Fruit fly (Drosophila melanogaster) whole organism, wandering third instar larva: ENCODE measurements around the gene CG42268.

Source experiments
- Abd-B ChIP-seq: fragments of >200 bp; optimal IDR thresholded peaks from 2 replicates; lab custom pipeline; 2017; ENCODE audit warnings: missing biosample characterization, missing genetic modification characterization
- CG32264 ChIP-seq: fragments of 200-800 bp; sonication (Bioruptor generic); optimal IDR thresholded peaks from 2 replicates; lab custom pipeline; 2016; ENCODE audit warnings: missing biosample characterization, missing genetic modification characterization
- CG9705 ChIP-seq: fragments of 200-800 bp; sonication (Bioruptor generic); optimal IDR thresholded peaks from 2 replicates; lab custom pipeline; 2018; ENCODE audit warnings: missing biosample characterization, mild to moderate bottlenecking, missing genetic modification characterization
- CrebA ChIP-seq: fragments of 200-800 bp; sonication (Bioruptor generic); optimal IDR thresholded peaks from 2 replicates; lab custom pipeline; 2016; ENCODE audit warnings: missing biosample characterization, mild to moderate bottlenecking, missing genetic modification characterization, borderline replicate concordance
- Dif ChIP-seq: fragments of 200-275, 200-300 bp; sonication (Bioruptor generic); optimal IDR thresholded peaks from 2 replicates; lab custom pipeline; 2018; ENCODE audit warnings: missing biosample characterization, missing genetic modification characterization; ENCODE audit not compliant: partially characterized antibody
- GATAd ChIP-seq: sonication (Bioruptor generic); optimal IDR thresholded peaks from 2 replicates; lab custom pipeline; 2016; ENCODE audit warnings: missing biosample characterization, missing genetic modification characterization
- HLH106 ChIP-seq: fragments of 200-800 bp; optimal IDR thresholded peaks from 3 replicates; lab custom pipeline; 2019; ENCODE audit warnings: missing biosample characterization, mild to moderate bottlenecking, missing genetic modification characterization, moderate library complexity
- Hnf4 ChIP-seq: fragments of 200-800 bp; sonication (Bioruptor generic); optimal IDR thresholded peaks from 2 replicates; lab custom pipeline; 2016; ENCODE audit warnings: missing biosample characterization, mild to moderate bottlenecking, missing genetic modification characterization
- Hr78 ChIP-seq: fragments of >200 bp; optimal IDR thresholded peaks from 2 replicates; lab custom pipeline; 2017; ENCODE audit warnings: missing biosample characterization, missing genetic modification characterization
- Hr83 ChIP-seq: fragments of 200-300 bp; sonication (Bioruptor generic); optimal IDR thresholded peaks from 2 replicates; lab custom pipeline; 2016; ENCODE audit warnings: missing biosample characterization, mild to moderate bottlenecking, missing genetic modification characterization, moderate library complexity; ENCODE audit not compliant: poor library complexity, severe bottlenecking
- Jra ChIP-seq: sonication (Bioruptor generic); optimal IDR thresholded peaks from 2 replicates; lab custom pipeline; 2016; ENCODE audit warnings: missing biosample characterization, missing genetic modification characterization
- Myc ChIP-seq: fragments of >200 bp; optimal IDR thresholded peaks from 2 replicates; lab custom pipeline; 2017
- N ChIP-seq: fragments of >200 bp; optimal IDR thresholded peaks from 2 replicates; lab custom pipeline; 2018; ENCODE audit warnings: missing biosample characterization, missing external identifiers, missing genetic modification characterization
- OdsH ChIP-seq: fragments of 200-800 bp; sonication (Bioruptor generic); optimal IDR thresholded peaks from 2 replicates; lab custom pipeline; 2016; ENCODE audit warnings: missing biosample characterization, mild to moderate bottlenecking, missing genetic modification characterization
- Rel ChIP-seq, 2 experiments: fragments of 200-800 bp; sonication (Bioruptor generic) in 1 of 2; optimal IDR thresholded peaks; 2 replicates in 1 of 2; 3 replicates in 1 of 2; lab custom pipeline; 2016 to 2019; ENCODE audit warnings: mild to moderate bottlenecking in 2 of 2, missing biosample characterization in 2 of 2, missing genetic modification characterization in 2 of 2, moderate library complexity in 1 of 2
- Sp1 ChIP-seq: fragments of 200-800 bp; sonication (Bioruptor generic); optimal IDR thresholded peaks from 3 replicates; lab custom pipeline; 2019; ENCODE audit warnings: missing biosample characterization, mild to moderate bottlenecking, missing genetic modification characterization, moderate library complexity
- Vsx2 ChIP-seq: fragments of 200-300, 225-300 bp; sonication (Bioruptor generic); optimal IDR thresholded peaks from 2 replicates; lab custom pipeline; 2018; ENCODE audit warnings: missing biosample characterization, missing genetic modification characterization; ENCODE audit not compliant: partially characterized antibody
- br ChIP-seq: fragments of 200-800 bp; sonication (Bioruptor generic); optimal IDR thresholded peaks from 2 replicates; lab custom pipeline; 2016; ENCODE audit warnings: missing biosample characterization, missing genetic modification characterization
- brk ChIP-seq: fragments of 200-800 bp; sonication (Bioruptor generic); optimal IDR thresholded peaks from 2 replicates; lab custom pipeline; 2016; ENCODE audit warnings: missing biosample characterization, mild to moderate bottlenecking, missing genetic modification characterization
- dl ChIP-seq, 2 experiments: fragments of 175-275, 200-275 bp in 1 of 2; fragments of 200-275 bp in 1 of 2; sonication (Bioruptor generic); optimal IDR thresholded peaks; lab custom pipeline; 2018; ENCODE audit warnings: mild to moderate bottlenecking in 2 of 2, missing biosample characterization in 2 of 2, missing genetic modification characterization in 2 of 2, moderate library complexity in 2 of 2; ENCODE audit not compliant: partially characterized antibody in 2 of 2, insufficient read depth in 1 of 2
- dmrt93B ChIP-seq: fragments of 200-800 bp; sonication (Bioruptor generic); optimal IDR thresholded peaks from 2 replicates; lab custom pipeline; 2018; ENCODE audit warnings: missing biosample characterization, mild to moderate bottlenecking, missing genetic modification characterization
- dsf ChIP-seq: sonication (Bioruptor generic); optimal IDR thresholded peaks from 2 replicates; lab custom pipeline; 2016; ENCODE audit warnings: missing biosample characterization, missing genetic modification characterization, borderline replicate concordance
- ey ChIP-seq: fragments of 200-800 bp; sonication (Bioruptor generic); optimal IDR thresholded peaks from 2 replicates; lab custom pipeline; 2016; ENCODE audit warnings: missing biosample characterization, missing genetic modification characterization
- fru ChIP-seq: fragments of 200-800 bp; sonication (Bioruptor generic); optimal IDR thresholded peaks from 3 replicates; lab custom pipeline; 2016; ENCODE audit warnings: missing biosample characterization, mild to moderate bottlenecking, missing genetic modification characterization
- h ChIP-seq: fragments of 200-800 bp; sonication (Bioruptor generic); optimal IDR thresholded peaks from 3 replicates; lab custom pipeline; 2016; ENCODE audit warnings: missing biosample characterization, mild to moderate bottlenecking, missing genetic modification characterization
- jim ChIP-seq: fragments of 175-275, 200-325 bp; sonication (Bioruptor generic); optimal IDR thresholded peaks from 2 replicates; lab custom pipeline; 2016; ENCODE audit warnings: missing biosample characterization, mild to moderate bottlenecking, missing genetic modification characterization
- lola ChIP-seq: fragments of >200 bp; optimal IDR thresholded peaks from 2 replicates; lab custom pipeline; 2017; ENCODE audit warnings: missing biosample characterization, missing genetic modification characterization
- pan ChIP-seq: fragments of >200 bp; optimal IDR thresholded peaks from 2 replicates; lab custom pipeline; 2017
- rgr ChIP-seq: fragments of 200-800 bp; sonication (Bioruptor generic); optimal IDR thresholded peaks from 3 replicates; lab custom pipeline; 2016; ENCODE audit warnings: missing biosample characterization, mild to moderate bottlenecking, missing genetic modification characterization
- sage ChIP-seq: fragments of 200-800 bp; sonication (Bioruptor generic); optimal IDR thresholded peaks from 2 replicates; lab custom pipeline; 2016; ENCODE audit warnings: missing biosample characterization, mild to moderate bottlenecking, missing genetic modification characterization
- sv ChIP-seq: fragments of 200-800 bp; sonication (Bioruptor generic); optimal IDR thresholded peaks from 3 replicates; lab custom pipeline; 2016; ENCODE audit warnings: missing biosample characterization, missing genetic modification characterization
- tai ChIP-seq: sonication (Bioruptor generic); optimal IDR thresholded peaks from 2 replicates; lab custom pipeline; 2016; ENCODE audit warnings: missing biosample characterization, missing genetic modification characterization
- usp ChIP-seq: fragments of >200 bp; optimal IDR thresholded peaks from 2 replicates; lab custom pipeline; 2017; ENCODE audit warnings: missing biosample characterization, missing genetic modification characterization
- woc ChIP-seq: sonication (Bioruptor generic); optimal IDR thresholded peaks from 2 replicates; lab custom pipeline; 2016; ENCODE audit warnings: missing biosample characterization, mild to moderate bottlenecking, missing genetic modification characterization

Gene CG42268

dm6 chr3L:9760151-9760749, at the start of gene CG42268:
TSS of gene CG42268 (minus strand) at chr3L:9760395.
- TF ChIP-seq Myc (lab: Kevin White, UChicago) (no peak), jim (GFP tag; lab: Kevin White, UChicago) (no peak), Rel (GFP tag; optimal IDR thresholded peaks at IDR 0.05; lab: Kevin White, UChicago) (no peak), Rel (tag; optimal IDR thresholded peaks at IDR 0.05; lab: Kevin White, UChicago) (peak; percentile 52), sage (no peak), brk (no peak), Hr78 (no peak), usp (GFP tag; lab: Kevin White, UChicago) (no peak), Hr83 (GFP tag; lab: Kevin White, UChicago) (no peak), dmrt93B (no peak)

dm6 chr3L:9804125-9804524, 43.9 kb upstream of the CG42268 start, which contains the start of gene Ilp4:
TSS of gene Ilp4 (minus strand) at chr3L:9804263.
- no peak for TF ChIP-seq sage
- TF ChIP-seq Hnf4 (GFP tag; lab: Kevin White, UChicago): no peak
- no peak for TF ChIP-seq fru (GFP tag; lab: Kevin White, UChicago)
- TF ChIP-seq ey (GFP tag; lab: Kevin White, UChicago): no peak
- TF ChIP-seq Sp1 (GFP tag; lab: Kevin White, UChicago): no peak
- no peak for TF ChIP-seq lola (GFP tag; lab: Kevin White, UChicago)
- TF ChIP-seq usp (GFP tag; lab: Kevin White, UChicago): no peak
- TF ChIP-seq CrebA (GFP tag; lab: Kevin White, UChicago): no peak
- no peak for TF ChIP-seq dmrt93B
- TF ChIP-seq N (GFP tag; lab: Kevin White, UChicago): no peak

- TF ChIP-seq dl (GFP tag; optimal IDR thresholded peaks at IDR 0.05; lab: Kevin White, UChicago; ENCODE audit: insufficient read depth in 1 of 2, partially characterized antibody in 2 of 2) (no peak), dmrt93B (no peak), HLH106 (tag; lab: Kevin White, UChicago) (no peak), Jra (GFP tag; lab: Kevin White, UChicago) (no peak), Vsx2 (GFP tag; lab: Kevin White, UChicago) (no peak), Abd-B (GFP tag; lab: Kevin White, UChicago) (no peak), CG9705 (no peak), tai (GFP tag; lab: Kevin White, UChicago) (no peak), woc (GFP tag; lab: Kevin White, UChicago) (no peak), usp (GFP tag; lab: Kevin White, UChicago) (no peak), pan (no peak), CrebA (GFP tag; lab: Kevin White, UChicago) (no peak), br (GFP tag; lab: Kevin White, UChicago) (no peak), rgr (GFP tag; lab: Kevin White, UChicago) (no peak), Dif (GFP tag; lab: Kevin White, UChicago) (no peak), fru (GFP tag; lab: Kevin White, UChicago) (no peak)
Measured at dm6 chr3L:9802020-9802419, 41.8 kb upstream of the CG42268 start, which contains the start of gene Ilp3. TSS of gene Ilp3 (minus strand) at chr3L:9802120.

dm6 chr3L:9799398-9799797, 39.2 kb upstream of the CG42268 start, which contains the start of gene Ilp2:
TSS of gene Ilp2 (plus strand) at chr3L:9799698.
- TF ChIP-seq OdsH (GFP tag; lab: Kevin White, UChicago): no peak
- TF ChIP-seq dsf (GFP tag; lab: Kevin White, UChicago): no peak
- no peak for TF ChIP-seq brk
- TF ChIP-seq h (GFP tag; lab: Kevin White, UChicago): no peak
- no peak for TF ChIP-seq Vsx2 (GFP tag; lab: Kevin White, UChicago)
- no peak for TF ChIP-seq br (GFP tag; lab: Kevin White, UChicago)
- no peak for TF ChIP-seq GATAd (GFP tag; lab: Kevin White, UChicago)
- TF ChIP-seq CrebA (GFP tag; lab: Kevin White, UChicago): no peak
- no peak for TF ChIP-seq sv (GFP tag; lab: Kevin White, UChicago)
- no peak for TF ChIP-seq pan
- no peak for TF ChIP-seq jim (GFP tag; lab: Kevin White, UChicago)
- no peak for TF ChIP-seq Hnf4 (GFP tag; lab: Kevin White, UChicago)
- no peak for TF ChIP-seq Hr83 (GFP tag; lab: Kevin White, UChicago)
- no peak for TF ChIP-seq Hr78
- TF ChIP-seq Sp1 (GFP tag; lab: Kevin White, UChicago): no peak
- no peak for TF ChIP-seq HLH106 (tag; lab: Kevin White, UChicago)
- TF ChIP-seq CG32264 (GFP tag; lab: Kevin White, UChicago): no peak
- no peak for TF ChIP-seq Dif (GFP tag; lab: Kevin White, UChicago)
- TF ChIP-seq N (GFP tag; lab: Kevin White, UChicago): no peak
- TF ChIP-seq, all 38 proteins: peak for 0
